Fruit fly (Drosophila melanogaster) whole organism, prepupa: ENCODE measurements around the gene Trmt112.

Source experiments
- CG10631 ChIP-seq: fragments of 200-800 bp; sonication (Bioruptor generic); optimal IDR thresholded peaks from 2 replicates; lab custom pipeline; 2016; ENCODE audit warnings: missing biosample characterization, missing genetic modification characterization
- CG10669 ChIP-seq: fragments of 200-800 bp; sonication (Bioruptor generic); optimal IDR thresholded peaks from 3 replicates; lab custom pipeline; 2018; ENCODE audit warnings: missing biosample characterization, mild to moderate bottlenecking, missing genetic modification characterization, moderate library complexity
- CG11294 ChIP-seq: fragments of 200-800 bp; sonication (Bioruptor generic); IDR thresholded peaks from 2 replicates; pipeline ENCODE4 v1.3.6; 2022; ENCODE audit warnings: missing biosample characterization, missing genetic modification characterization
- CG11762 ChIP-seq: fragments of 200-800 bp; sonication (Bioruptor generic); optimal IDR thresholded peaks from 3 replicates; lab custom pipeline; 2016; ENCODE audit warnings: missing biosample characterization, missing genetic modification characterization; ENCODE audit not compliant: insufficient read depth
- CG15336 ChIP-seq: fragments of 200-800 bp; sonication (Bioruptor generic); IDR thresholded peaks from 2 replicates; pipeline ENCODE4 v1.3.6; 2022; ENCODE audit warnings: missing biosample characterization, missing genetic modification characterization
- CG16779 ChIP-seq: fragments of 200-800 bp; sonication (Bioruptor generic); optimal IDR thresholded peaks from 3 replicates; lab custom pipeline; 2017; ENCODE audit warnings: missing biosample characterization, mild to moderate bottlenecking, missing genetic modification characterization
- CG32006 ChIP-seq: fragments of 200-800 bp; sonication (Bioruptor generic); optimal IDR thresholded peaks from 3 replicates; lab custom pipeline; 2017; ENCODE audit warnings: missing biosample characterization, mild to moderate bottlenecking, missing genetic modification characterization
- CG34406 ChIP-seq: fragments of 200-800 bp; sonication (Bioruptor generic); optimal IDR thresholded peaks from 3 replicates; lab custom pipeline; 2016; ENCODE audit warnings: missing biosample characterization, missing genetic modification characterization
- CG3919 ChIP-seq: fragments of 200-800 bp; sonication (Bioruptor generic); optimal IDR thresholded peaks from 3 replicates; lab custom pipeline; 2016; ENCODE audit warnings: missing biosample characterization, missing genetic modification characterization
- CG4318 ChIP-seq: fragments of 200-800 bp; sonication (Bioruptor generic); optimal IDR thresholded peaks from 3 replicates; lab custom pipeline; 2017; ENCODE audit warnings: missing biosample characterization, mild to moderate bottlenecking, missing genetic modification characterization
- CG6792 ChIP-seq: fragments of 200-800 bp; sonication (Bioruptor generic); optimal IDR thresholded peaks from 3 replicates; lab custom pipeline; 2016; ENCODE audit warnings: missing biosample characterization, missing genetic modification characterization
- CG6854 ChIP-seq: fragments of 200-800 bp; sonication (Bioruptor generic); optimal IDR thresholded peaks from 2 replicates; lab custom pipeline; 2017; ENCODE audit warnings: missing biosample characterization, mild to moderate bottlenecking, missing genetic modification characterization
- CG8119 ChIP-seq: fragments of 200-800 bp; sonication (Bioruptor generic); IDR thresholded peaks from 3 replicates; pipeline ENCODE4 v1.3.6; 2022; ENCODE audit warnings: missing biosample characterization, missing genetic modification characterization
- CG8319 ChIP-seq: fragments of 200-800 bp; sonication (Bioruptor generic); optimal IDR thresholded peaks from 3 replicates; lab custom pipeline; 2016; ENCODE audit warnings: missing biosample characterization, missing genetic modification characterization
- Eip75B ChIP-seq: fragments of 200-800 bp; sonication (Bioruptor generic); optimal IDR thresholded peaks from 3 replicates; lab custom pipeline; 2016; ENCODE audit warnings: missing biosample characterization, missing genetic modification characterization
- Eip78C ChIP-seq: fragments of 200-800 bp; sonication (Bioruptor generic); peaks from one replicate; lab custom pipeline; 2016; ENCODE audit warnings: missing biosample characterization, missing genetic modification characterization
- Hr38 ChIP-seq: sonication (Bioruptor generic); optimal IDR thresholded peaks from 2 replicates; lab custom pipeline; 2016; ENCODE audit warnings: missing biosample characterization, missing genetic modification characterization
- Hr39 ChIP-seq: fragments of 200-800 bp; sonication (Bioruptor generic); optimal IDR thresholded peaks from 2 replicates; lab custom pipeline; 2016; ENCODE audit warnings: missing biosample characterization, missing genetic modification characterization
- Hr4 ChIP-seq: fragments of 200-800 bp; sonication (Bioruptor generic); optimal IDR thresholded peaks from 3 replicates; lab custom pipeline; 2016; ENCODE audit warnings: missing biosample characterization, missing genetic modification characterization
- Lpt ChIP-seq: fragments of 200-800 bp; sonication (Bioruptor generic); optimal IDR thresholded peaks from 3 replicates; lab custom pipeline; 2016; ENCODE audit warnings: missing biosample characterization, missing genetic modification characterization
- Smox ChIP-seq: fragments of 200-800 bp; sonication (Bioruptor generic); optimal IDR thresholded peaks from 3 replicates; lab custom pipeline; 2016; ENCODE audit warnings: missing biosample characterization, missing genetic modification characterization
- Sox15 ChIP-seq: fragments of 200-800 bp; sonication (Bioruptor generic); optimal IDR thresholded peaks from 3 replicates; lab custom pipeline; 2016; ENCODE audit warnings: missing biosample characterization, missing genetic modification characterization
- achi ChIP-seq: fragments of 200-800 bp; sonication (Bioruptor generic); optimal IDR thresholded peaks from 3 replicates; lab custom pipeline; 2016; ENCODE audit warnings: missing biosample characterization, missing genetic modification characterization
- acj6 ChIP-seq: fragments of 200-800 bp; sonication (Bioruptor generic); optimal IDR thresholded peaks from 3 replicates; lab custom pipeline; 2016; ENCODE audit warnings: missing biosample characterization, missing genetic modification characterization
- dsx ChIP-seq: fragments of 200-800 bp; optimal IDR thresholded peaks from 3 replicates; lab custom pipeline; 2019; ENCODE audit warnings: missing biosample characterization, mild to moderate bottlenecking, missing genetic modification characterization, moderate library complexity; ENCODE audit not compliant: poor library complexity, severe bottlenecking
- eg ChIP-seq: fragments of 200-800 bp; sonication (Bioruptor generic); IDR thresholded peaks from 3 replicates; pipeline ENCODE4 v1.3.6; 2022; ENCODE audit warnings: missing biosample characterization, missing genetic modification characterization
- fd59A ChIP-seq: fragments of 200-800 bp; sonication (Bioruptor generic); optimal IDR thresholded peaks from 2 replicates; lab custom pipeline; 2017; ENCODE audit warnings: missing biosample characterization, mild to moderate bottlenecking, missing genetic modification characterization, missing genetic modification reagents
- fd85E ChIP-seq: fragments of 200-800 bp; sonication (Bioruptor generic); optimal IDR thresholded peaks from 3 replicates; lab custom pipeline; 2016; ENCODE audit warnings: missing biosample characterization, missing genetic modification characterization
- fkh ChIP-seq: fragments of 200-800 bp; sonication (Bioruptor generic); optimal IDR thresholded peaks from 3 replicates; lab custom pipeline; 2017; ENCODE audit warnings: missing biosample characterization, mild to moderate bottlenecking, missing genetic modification characterization, moderate library complexity
- pdm3 ChIP-seq: fragments of 200-800 bp; sonication (Bioruptor generic); optimal IDR thresholded peaks from 3 replicates; lab custom pipeline; 2016; ENCODE audit warnings: missing biosample characterization, missing genetic modification characterization
- spab ChIP-seq: fragments of 200-800 bp; sonication (Bioruptor generic); optimal IDR thresholded peaks from 2 replicates; lab custom pipeline; 2017; ENCODE audit warnings: missing biosample characterization, mild to moderate bottlenecking, missing genetic modification characterization, missing genetic modification reagents
- svp ChIP-seq: fragments of 200-800 bp; sonication (Bioruptor generic); peaks from one replicate; lab custom pipeline; 2016; ENCODE audit warnings: missing biosample characterization, missing genetic modification characterization
- topi ChIP-seq: fragments of 200-800 bp; sonication (Bioruptor generic); optimal IDR thresholded peaks from 3 replicates; lab custom pipeline; 2016; ENCODE audit warnings: missing biosample characterization, missing genetic modification characterization
- vri ChIP-seq: fragments of 200-800 bp; sonication (Bioruptor generic); optimal IDR thresholded peaks from 3 replicates; lab custom pipeline; 2016; ENCODE audit warnings: missing biosample characterization, mild to moderate bottlenecking, missing genetic modification characterization

Gene Trmt112

DNA sequence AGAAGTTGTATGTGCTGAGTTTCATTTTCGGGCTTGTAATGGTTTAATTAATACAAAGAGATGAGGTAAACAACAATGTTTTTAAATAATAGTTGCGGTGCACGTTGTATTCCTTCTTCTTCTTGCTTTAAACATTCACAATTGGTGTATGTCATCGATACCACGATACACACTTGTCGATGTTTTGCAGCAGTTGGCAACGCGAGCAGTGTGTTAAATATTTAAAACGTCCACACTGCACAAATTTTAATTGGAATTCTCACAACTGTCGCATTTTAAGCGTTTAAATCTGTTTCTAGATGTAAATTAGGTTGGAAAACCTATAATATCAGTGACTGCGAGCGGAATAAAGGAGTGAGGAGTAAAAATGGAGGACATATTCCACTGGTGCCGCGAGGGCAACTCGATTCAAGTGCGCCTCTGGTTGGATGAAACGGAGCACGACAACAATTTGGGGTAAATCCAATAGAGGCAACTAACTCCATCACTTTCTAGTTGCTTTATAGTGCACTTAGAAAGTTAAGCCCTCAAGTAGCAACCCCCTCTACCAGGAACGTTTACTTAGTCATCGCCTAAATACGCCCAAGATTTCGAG, at the start of gene Trmt112, which contains the start of gene Ilk:
Gene Trmt112, minus strand, starts transcription at position 143 of the 595 bp plus-strand sequence.
Gene Ilk, plus strand, starts transcription at position 205 of the 595 bp plus-strand sequence.
- TF ChIP-seq dsx (GFP tag; lab: Kevin White, UChicago) (peak; percentile 46), Sox15 (GFP tag; lab: Kevin White, UChicago) (no peak), Eip78C (GFP tag; lab: Kevin White, UChicago) (peak; percentile 76), fkh (peak; percentile 60), CG3919 (GFP tag; lab: Kevin White, UChicago) (no peak)

DNA sequence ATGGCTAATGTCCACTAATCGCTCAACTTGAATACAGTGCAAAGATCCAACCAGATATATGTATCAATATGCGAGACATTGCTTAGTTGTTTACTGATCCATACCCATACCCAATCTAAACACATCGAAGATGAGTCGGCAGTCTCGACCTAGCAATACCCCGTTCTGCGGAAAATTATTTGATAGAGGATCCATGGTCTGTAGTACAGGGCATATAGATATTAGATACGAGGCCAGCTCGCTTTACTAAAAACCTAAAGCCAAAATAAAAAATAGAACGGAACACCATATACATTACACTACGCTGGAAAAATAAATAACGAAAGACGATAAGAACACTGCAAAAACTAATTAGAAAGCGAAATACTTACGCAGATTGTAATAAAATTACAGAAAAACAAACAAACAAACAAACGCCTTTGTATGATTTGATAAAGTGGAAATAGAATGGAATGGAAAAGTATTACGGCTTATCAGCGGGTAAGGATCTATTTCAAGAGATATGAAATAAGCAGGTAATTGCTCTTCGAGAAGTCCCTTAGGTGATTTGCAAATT, 49.5 kb upstream of the Trmt112 start:
- 0 out of 3 replicates have a peak, but pooled peaks have one; percentile 16 for TF ChIP-seq eg (GFP tag; lab: Robert Waterston, UW)
- no peak for TF ChIP-seq Lpt
- TF ChIP-seq fkh: peak; percentile 17
- TF ChIP-seq svp (GFP tag; lab: Kevin White, UChicago): peak; percentile 59

DNA sequence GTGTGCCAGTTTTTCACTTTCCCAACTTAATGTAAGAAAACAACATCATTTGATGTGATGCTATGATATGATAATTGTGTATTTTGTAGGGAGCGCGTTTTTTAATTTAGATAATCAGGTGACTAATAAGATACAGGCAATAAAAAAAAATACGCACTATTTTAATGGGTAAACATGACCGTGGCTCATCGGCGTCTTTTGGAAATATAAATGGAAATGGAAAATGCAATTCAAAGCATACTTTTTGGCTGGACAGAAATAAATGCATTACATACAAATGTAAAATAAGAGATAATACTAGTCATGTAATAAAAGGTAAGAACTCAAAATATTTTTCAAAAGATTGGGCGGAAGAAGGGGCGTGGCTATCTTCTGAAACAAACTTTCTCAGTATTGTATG, 45.8 kb upstream of the Trmt112 start:
- TF ChIP-seq CG11762 (GFP tag; lab: Kevin White, UChicago): no peak
- TF ChIP-seq fkh: peak; percentile 28

DNA sequence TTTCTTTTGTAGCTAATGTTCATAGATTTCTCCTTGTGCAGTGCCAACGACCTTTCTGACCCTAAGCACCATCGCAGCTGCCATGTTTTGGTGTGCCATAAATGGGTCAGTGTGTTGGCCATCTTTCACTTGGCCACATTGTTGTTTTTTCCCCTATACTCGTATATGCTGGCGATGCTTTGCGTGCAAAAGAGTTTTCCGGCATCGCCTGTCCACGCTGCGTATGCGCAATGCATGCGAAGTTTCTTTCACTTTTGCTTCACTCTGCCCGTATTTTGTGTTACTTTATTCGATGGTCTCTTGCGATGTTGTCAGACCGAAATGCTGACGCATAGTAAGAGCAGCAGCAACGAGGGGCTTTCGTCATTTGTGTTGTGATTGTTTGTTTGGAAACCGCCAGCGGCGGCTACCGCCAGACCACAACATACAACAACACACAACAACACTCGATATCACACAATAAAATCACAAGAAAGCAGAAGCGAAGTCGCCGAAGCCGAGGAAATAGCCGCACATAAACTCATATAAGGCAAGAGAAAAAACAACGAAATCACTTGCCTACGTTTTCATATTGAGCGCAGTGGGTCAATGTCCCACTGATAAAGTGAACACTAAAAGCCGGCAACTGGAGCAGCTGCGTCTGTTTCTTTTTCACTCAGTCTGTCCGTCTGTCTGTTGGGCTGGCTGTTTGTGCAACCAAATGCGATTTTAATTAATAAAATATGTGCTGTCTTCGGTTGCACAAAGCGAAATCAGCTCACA, 44.9 kb upstream of the Trmt112 start:
- 0 out of 3 replicates have a peak, but pooled peaks have one; percentile 17 for TF ChIP-seq CG8119
- TF ChIP-seq CG6854: no peak
- no peak for TF ChIP-seq fd59A (GFP tag; lab: Kevin White, UChicago)
- TF ChIP-seq topi (GFP tag; lab: Kevin White, UChicago): no peak
- TF ChIP-seq CG34406 (GFP tag; lab: Kevin White, UChicago): no peak
- TF ChIP-seq CG11294 (GFP tag; lab: Robert Waterston, UW): no peak
- TF ChIP-seq svp (GFP tag; lab: Kevin White, UChicago): peak; percentile 49
- TF ChIP-seq dsx (GFP tag; lab: Kevin White, UChicago): no peak
- TF ChIP-seq CG4318 (GFP tag; lab: Kevin White, UChicago): no peak
- TF ChIP-seq CG10631 (GFP tag; lab: Kevin White, UChicago): no peak
- TF ChIP-seq Eip78C (GFP tag; lab: Kevin White, UChicago): peak; percentile 43
- 0 out of 3 replicates have a peak, but pooled peaks have one; percentile 28 for TF ChIP-seq eg (GFP tag; lab: Robert Waterston, UW)
- no peak for TF ChIP-seq Hr38 (GFP tag; lab: Kevin White, UChicago)
- no peak for TF ChIP-seq Smox (GFP tag; lab: Kevin White, UChicago)
- no peak for TF ChIP-seq vri (GFP tag; lab: Kevin White, UChicago)
- TF ChIP-seq CG16779: no peak
- peak; percentile 43 for TF ChIP-seq Eip75B (GFP tag; lab: Kevin White, UChicago)
- TF ChIP-seq acj6 (GFP tag; lab: Kevin White, UChicago): no peak
- TF ChIP-seq Hr4 (GFP tag; lab: Kevin White, UChicago): no peak
- 0 out of 2 replicates have a peak, but pooled peaks have one; percentile 22 for TF ChIP-seq CG15336 (GFP tag; lab: Robert Waterston, UW)
- no peak for TF ChIP-seq CG32006 (GFP tag; lab: Kevin White, UChicago)
- TF ChIP-seq pdm3 (GFP tag; lab: Kevin White, UChicago): no peak
- TF ChIP-seq achi: no peak
- no peak for TF ChIP-seq fd85E
- TF ChIP-seq Hr39 (GFP tag; lab: Kevin White, UChicago): no peak
- no peak for TF ChIP-seq CG6792 (GFP tag; lab: Kevin White, UChicago)
- TF ChIP-seq CG8319 (GFP tag; lab: Kevin White, UChicago): no peak
- no peak for TF ChIP-seq spab (GFP tag; lab: Kevin White, UChicago)
- TF ChIP-seq CG10669 (GFP tag; lab: Kevin White, UChicago): no peak
